Worm (Caenorhabditis elegans): ENCODE results near the gene F18E9.1.

ce11 chrX:8597647-8598046 lies 3.7 kb upstream of the F18E9.1 start, which contains the start of gene F18E9.7:
- TF ChIP-seq pag-3 (tag; optimal IDR thresholded peaks at IDR 0.05; ENCODE audit: borderline replicate concordance) (no peak), ama-1 (optimal IDR thresholded peaks at IDR 0.05) (no peak), K02D7.2 (tag; optimal IDR thresholded peaks at IDR 0.05) (no peak), ceh-2 (tag; optimal IDR thresholded peaks at IDR 0.05) (no peak), nhr-11 (tag; optimal IDR thresholded peaks at IDR 0.05) (no peak), pros-1 (tag; optimal IDR thresholded peaks at IDR 0.05) (no peak), sox-2 (GFP tag; IDR thresholded peaks at IDR 0.05) (no peak), ets-4 (tag; optimal IDR thresholded peaks at IDR 0.05) (no peak), pqm-1 (tag; optimal IDR thresholded peaks at IDR 0.05) (no peak), rnt-1 (tag; optimal IDR thresholded peaks at IDR 0.05) (no peak), nfya-1 (tag; optimal IDR thresholded peaks at IDR 0.05) (no peak), pha-4 (tag; optimal IDR thresholded peaks at IDR 0.05) (no peak), lin-11 (tag; optimal IDR thresholded peaks at IDR 0.05) (no peak), T23F11.4 (GFP tag; optimal IDR thresholded peaks at IDR 0.05) (no peak)

All from whole organism, late embryonic.